Fruit fly (Drosophila melanogaster) whole organism, adult: Measurements from ENCODE around the gene CG43102.
"Not testable (repeated sequence)": the region's sequence is repeated elsewhere in the genome, so short reads cannot be mapped to it uniquely, and the experiment has no call there.

Experiments
- CG11617 ChIP-seq: fragments of 200-800 bp; sonication (Bioruptor generic); optimal IDR thresholded peaks from 2 replicates; lab custom pipeline; 2017; ENCODE audit warnings: mild to moderate bottlenecking, missing biosample characterization, missing genetic modification reagents, missing genetic modification characterization
- CG12768 ChIP-seq: fragments of 200-800 bp; sonication (Bioruptor generic); optimal IDR thresholded peaks from 2 replicates; lab custom pipeline; 2017; ENCODE audit warnings: missing biosample characterization, missing genetic modification characterization, mild to moderate bottlenecking, moderate library complexity, missing genetic modification reagents
- CG14711 ChIP-seq: fragments of 200-800 bp; sonication (Bioruptor generic); optimal IDR thresholded peaks from 2 replicates; lab custom pipeline; 2018; ENCODE audit warnings: missing biosample characterization, mild to moderate bottlenecking, missing genetic modification characterization, moderate library complexity
- CG1620 ChIP-seq: fragments of 200-800 bp; sonication (Bioruptor generic); optimal IDR thresholded peaks from 2 replicates; lab custom pipeline; 2016; ENCODE audit warnings: missing biosample characterization, missing genetic modification characterization
- CG33017 ChIP-seq: fragments of 200-800 bp; sonication (Bioruptor generic); optimal IDR thresholded peaks from 2 replicates; lab custom pipeline; 2018; ENCODE audit warnings: missing biosample characterization, mild to moderate bottlenecking, missing genetic modification characterization, moderate library complexity
- CG5204 ChIP-seq: fragments of 200-800 bp; sonication (Bioruptor generic); optimal IDR thresholded peaks from 2 replicates; lab custom pipeline; 2016; ENCODE audit warnings: missing biosample characterization, missing genetic modification characterization
- CG7045 ChIP-seq: fragments of 200-800 bp; sonication (Bioruptor generic); optimal IDR thresholded peaks from 2 replicates; lab custom pipeline; 2017; ENCODE audit warnings: missing biosample characterization, mild to moderate bottlenecking, missing genetic modification characterization
- CG7101 ChIP-seq: fragments of 200-800 bp; sonication (Bioruptor generic); optimal IDR thresholded peaks from 2 replicates; lab custom pipeline; 2018; ENCODE audit warnings: missing biosample characterization, mild to moderate bottlenecking, missing genetic modification characterization, moderate library complexity
- Clk ChIP-seq: fragments of 200-800 bp; sonication (Bioruptor generic); optimal IDR thresholded peaks from 2 replicates; lab custom pipeline; 2017; ENCODE audit warnings: missing biosample characterization, missing genetic modification characterization
- Crg-1 ChIP-seq: fragments of 200-800 bp; sonication (Bioruptor generic); optimal IDR thresholded peaks from 2 replicates; lab custom pipeline; 2016; ENCODE audit warnings: missing biosample characterization, missing genetic modification characterization
- Hr96 ChIP-seq: fragments of 200-800 bp; sonication (Bioruptor generic); optimal IDR thresholded peaks from 2 replicates; lab custom pipeline; 2016; ENCODE audit warnings: missing biosample characterization, missing genetic modification characterization
- Mnt ChIP-seq: fragments of 200-800 bp; sonication (Bioruptor generic); optimal IDR thresholded peaks from 2 replicates; lab custom pipeline; 2016; ENCODE audit warnings: missing biosample characterization, mild to moderate bottlenecking, missing genetic modification characterization
- bab1 ChIP-seq: fragments of 200-800 bp; sonication (Bioruptor generic); optimal IDR thresholded peaks from 3 replicates; lab custom pipeline; 2019; ENCODE audit warnings: missing biosample characterization, mild to moderate bottlenecking, missing genetic modification characterization, moderate library complexity
- cic ChIP-seq: fragments of 200-800 bp; sonication (Bioruptor generic); optimal IDR thresholded peaks from 2 replicates; lab custom pipeline; 2017; ENCODE audit warnings: missing biosample characterization, mild to moderate bottlenecking, missing genetic modification characterization, moderate library complexity
- cnc ChIP-seq, 2 experiments: fragments of >200 bp; optimal IDR thresholded peaks; 2 replicates each; lab custom pipeline; 2017
- kay ChIP-seq: fragments of 200-800 bp; sonication (Bioruptor generic); peaks from one replicate; lab custom pipeline; 2016; ENCODE audit warnings: missing biosample characterization, missing genetic modification characterization, borderline replicate concordance
- ovo ChIP-seq: fragments of 200-800 bp; sonication (Bioruptor generic); optimal IDR thresholded peaks from 2 replicates; lab custom pipeline; 2016; ENCODE audit warnings: missing biosample characterization, missing genetic modification characterization
- pad ChIP-seq: fragments of 200-800 bp; sonication (Bioruptor generic); optimal IDR thresholded peaks from 3 replicates; lab custom pipeline; 2017; ENCODE audit warnings: missing biosample characterization, missing genetic modification characterization, mild to moderate bottlenecking, moderate library complexity, missing genetic modification reagents
- tj ChIP-seq: fragments of 200-800 bp; sonication (Bioruptor generic); optimal IDR thresholded peaks from 3 replicates; lab custom pipeline; 2017; ENCODE audit warnings: missing biosample characterization, mild to moderate bottlenecking, missing genetic modification characterization, moderate library complexity
- toe ChIP-seq: fragments of 200-800 bp; sonication (Bioruptor generic); optimal IDR thresholded peaks from 2 replicates; lab custom pipeline; 2016; ENCODE audit warnings: missing biosample characterization, missing genetic modification characterization

Gene CG43102

DNA sequence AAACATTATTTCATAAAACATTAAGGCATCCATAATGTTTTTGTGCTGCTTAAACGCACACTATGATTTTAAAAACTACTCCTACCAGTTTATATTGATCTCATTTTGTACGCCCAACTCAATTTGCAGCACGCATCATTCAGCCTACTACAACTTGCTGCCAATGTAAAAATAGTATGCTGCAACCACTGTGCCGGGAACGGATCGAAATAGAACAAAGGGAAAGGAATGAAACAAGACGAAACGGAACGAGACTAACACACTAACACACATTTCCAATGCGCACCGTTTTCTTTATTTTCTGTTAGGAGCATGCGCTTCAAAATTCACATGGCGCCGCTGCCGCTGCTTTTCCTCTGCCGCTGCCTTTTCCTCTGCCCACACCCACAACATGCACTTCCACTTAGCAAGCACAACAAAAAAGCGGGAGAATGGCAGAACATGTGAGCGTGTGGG, 17.3 kb downstream of the CG43102 start:
- TF ChIP-seq Crg-1 (GFP tag; lab: Kevin White, UChicago) (no peak), CG12768 (GFP tag; lab: Kevin White, UChicago) (no peak), bab1 (GFP tag; lab: Kevin White, UChicago) (no peak), CG11617 (GFP tag; lab: Kevin White, UChicago) (no peak), cic (no peak), Hr96 (no peak), kay (GFP tag; lab: Kevin White, UChicago) (no peak), CG7045 (GFP tag; lab: Kevin White, UChicago) (no peak), CG33017 (tag; lab: Kevin White, UChicago) (no peak), ovo (GFP tag; lab: Kevin White, UChicago) (no peak), toe (GFP tag; lab: Kevin White, UChicago) (peak; percentile 52), CG5204 (peak; percentile 21), pad (no peak), Mnt (GFP tag; lab: Kevin White, UChicago) (no peak), CG14711 (tag; lab: Kevin White, UChicago) (no peak)

DNA sequence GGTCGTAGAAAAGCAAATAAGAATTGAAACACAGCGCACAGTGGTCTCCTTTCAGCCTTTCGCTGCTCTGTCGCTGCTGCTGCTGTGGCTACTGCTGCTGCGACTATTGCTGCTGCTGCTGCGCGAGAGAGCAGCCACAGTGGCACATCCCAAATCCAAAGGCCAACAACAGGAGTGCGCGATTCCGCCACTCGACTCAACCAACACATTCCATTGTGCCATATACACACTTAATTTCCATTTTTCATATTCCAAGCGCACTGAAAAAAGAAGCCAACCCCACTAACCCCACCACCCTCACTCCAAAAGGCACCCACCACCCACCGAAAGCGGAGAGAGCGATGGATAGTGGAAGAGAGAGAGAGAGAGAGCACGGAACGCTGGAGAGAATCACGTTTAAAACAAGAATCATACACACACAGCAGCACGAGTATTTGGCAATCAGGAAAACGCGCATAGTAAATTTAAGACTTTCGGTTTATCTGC, 18.1 kb downstream of the CG43102 start:
- TF ChIP-seq CG7101 (tag; lab: Kevin White, UChicago), result no peak
- no peak for TF ChIP-seq CG11617 (GFP tag; lab: Kevin White, UChicago)
- TF ChIP-seq cnc (optimal IDR thresholded peaks at IDR 0.05; lab: Kevin White, UChicago), result no peak
- TF ChIP-seq CG33017 (tag; lab: Kevin White, UChicago), result no peak
- TF ChIP-seq CG12768 (GFP tag; lab: Kevin White, UChicago), result no peak
- no peak for TF ChIP-seq kay (GFP tag; lab: Kevin White, UChicago)
- TF ChIP-seq tj (GFP tag; lab: Kevin White, UChicago), result no peak
- no peak for TF ChIP-seq CG14711 (tag; lab: Kevin White, UChicago)
- no peak for TF ChIP-seq toe (GFP tag; lab: Kevin White, UChicago)
- no peak for TF ChIP-seq Mnt (GFP tag; lab: Kevin White, UChicago)
- no peak for TF ChIP-seq CG1620 (GFP tag; lab: Kevin White, UChicago)

DNA sequence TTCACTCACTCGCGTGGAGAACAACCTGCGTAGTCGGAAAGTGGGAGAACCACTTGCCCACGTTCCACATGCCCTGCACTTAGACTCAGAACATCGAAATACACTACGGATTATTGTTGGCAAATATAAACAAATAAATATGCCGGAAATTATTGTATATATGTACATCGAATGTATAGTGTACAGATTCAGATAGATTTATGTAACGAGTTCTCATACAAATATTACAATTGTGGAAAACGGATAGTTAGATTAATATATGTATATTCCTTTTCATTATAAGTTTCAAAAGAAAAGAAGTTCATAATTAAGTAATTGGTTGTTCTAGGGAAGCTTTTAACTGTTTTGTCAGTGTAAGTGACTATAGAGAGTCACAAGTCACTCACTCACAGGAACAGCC, 19.8 kb downstream of the CG43102 start:
- TF ChIP-seq CG7045 (GFP tag; lab: Kevin White, UChicago) (peak; percentile 62), cic (no peak), CG14711 (tag; lab: Kevin White, UChicago) (no peak), CG11617 (GFP tag; lab: Kevin White, UChicago) (peak; percentile 16), CG12768 (GFP tag; lab: Kevin White, UChicago) (peak; percentile 37), CG33017 (tag; lab: Kevin White, UChicago) (peak; percentile 43), CG7101 (tag; lab: Kevin White, UChicago) (peak; percentile 10), tj (GFP tag; lab: Kevin White, UChicago) (no peak), ovo (GFP tag; lab: Kevin White, UChicago) (no peak), CG5204 (peak; percentile 31), CG1620 (GFP tag; lab: Kevin White, UChicago) (no peak), Clk (GFP tag; lab: Kevin White, UChicago) (no peak), toe (GFP tag; lab: Kevin White, UChicago) (peak; percentile 9), Mnt (GFP tag; lab: Kevin White, UChicago) (no peak), pad (no peak), Crg-1 (GFP tag; lab: Kevin White, UChicago) (no peak), kay (GFP tag; lab: Kevin White, UChicago) (no peak), Hr96 (no peak), bab1 (GFP tag; lab: Kevin White, UChicago) (no peak), cnc (optimal IDR thresholded peaks at IDR 0.05; lab: Kevin White, UChicago) (no peak)

DNA sequence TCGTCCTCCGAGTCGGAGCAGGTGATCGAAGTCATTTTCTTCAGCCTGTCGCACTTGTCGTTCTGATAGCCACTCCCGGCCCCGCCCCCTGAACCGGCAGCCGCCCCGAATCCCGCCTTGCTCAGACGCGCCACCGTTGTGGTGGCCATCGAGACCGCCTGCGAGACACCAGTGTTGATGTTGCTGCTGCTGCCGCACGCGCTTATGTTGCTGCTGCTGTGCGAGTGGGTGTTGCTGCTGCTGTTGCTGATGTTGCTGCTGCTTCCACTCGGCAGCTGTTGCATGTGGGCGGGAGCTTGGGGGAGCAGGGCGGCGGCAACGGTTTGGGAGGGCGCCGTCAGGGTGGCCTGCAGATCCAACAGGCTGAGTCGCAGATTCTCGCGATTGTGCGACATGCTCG, 20.4 kb downstream of the CG43102 start:
- TF ChIP-seq cic, result no peak
- no peak for TF ChIP-seq toe (GFP tag; lab: Kevin White, UChicago)
- TF ChIP-seq CG33017 (tag; lab: Kevin White, UChicago), result no peak
- no peak for TF ChIP-seq CG1620 (GFP tag; lab: Kevin White, UChicago)
- TF ChIP-seq ovo (GFP tag; lab: Kevin White, UChicago), result no peak
- TF ChIP-seq CG7101 (tag; lab: Kevin White, UChicago), result no peak
- TF ChIP-seq kay (GFP tag; lab: Kevin White, UChicago), result no peak
- no peak for TF ChIP-seq Clk (GFP tag; lab: Kevin White, UChicago)
- TF ChIP-seq cnc (optimal IDR thresholded peaks at IDR 0.05; lab: Kevin White, UChicago), result no peak
- TF ChIP-seq tj (GFP tag; lab: Kevin White, UChicago), result no peak
- TF ChIP-seq CG12768 (GFP tag; lab: Kevin White, UChicago), result no peak
- no peak for TF ChIP-seq CG7045 (GFP tag; lab: Kevin White, UChicago)
- no peak for TF ChIP-seq CG11617 (GFP tag; lab: Kevin White, UChicago)
- no peak for TF ChIP-seq pad
- TF ChIP-seq CG5204, result no peak
- no peak for TF ChIP-seq CG14711 (tag; lab: Kevin White, UChicago)
- no peak for TF ChIP-seq Crg-1 (GFP tag; lab: Kevin White, UChicago)
- no peak for TF ChIP-seq bab1 (GFP tag; lab: Kevin White, UChicago)

DNA sequence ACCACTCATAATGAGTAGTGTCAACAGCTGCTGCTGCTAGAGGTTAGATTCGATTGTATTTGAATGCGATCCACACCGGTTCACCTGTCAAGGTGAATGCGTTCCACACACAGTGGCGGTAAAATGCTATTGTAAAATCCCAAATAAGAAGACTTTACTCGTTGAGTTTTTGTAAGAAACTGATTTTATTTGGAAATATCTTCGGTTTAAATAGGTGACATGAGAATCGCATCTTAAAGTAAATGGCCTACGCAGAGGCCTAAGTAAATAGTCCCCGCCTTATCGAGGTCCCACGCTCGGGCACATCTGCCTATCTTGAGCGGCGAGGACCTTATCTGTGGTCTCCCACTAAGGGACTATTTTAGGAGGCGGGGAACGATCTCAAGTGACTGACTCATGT, 31.2 kb downstream of the CG43102 start, which contains the start of gene TyrR:
TyrR (minus strand) TSS at position 101 of the 400 bp plus-strand sequence.
- TF ChIP-seq tj (GFP tag; lab: Kevin White, UChicago); cic; pad: not testable (repeated sequence)

DNA sequence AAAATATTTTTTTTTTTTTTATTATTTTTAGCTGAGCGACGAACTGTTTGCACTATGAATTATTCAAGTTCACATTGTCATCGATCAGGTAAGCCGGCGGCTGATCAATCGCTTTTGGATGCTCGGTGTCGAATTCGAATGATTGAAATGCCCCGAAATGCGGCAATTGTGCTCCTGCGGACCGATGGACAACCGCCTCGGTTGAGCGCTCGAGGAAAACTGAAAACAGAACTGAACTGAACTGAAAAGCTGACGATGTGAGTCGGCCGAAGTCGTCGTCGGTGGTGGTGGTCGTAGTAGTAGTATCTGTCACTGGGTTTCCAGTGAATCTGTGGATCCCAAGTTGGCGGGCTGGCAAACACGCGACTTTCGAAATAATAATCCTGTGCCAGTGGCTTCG, 32.0 kb downstream of the CG43102 start:
- TF ChIP-seq ovo (GFP tag; lab: Kevin White, UChicago), result no peak
- peak; percentile 3 for TF ChIP-seq Mnt (GFP tag; lab: Kevin White, UChicago)
- TF ChIP-seq CG7045 (GFP tag; lab: Kevin White, UChicago), result no peak
- TF ChIP-seq Hr96, result no peak
- no peak for TF ChIP-seq tj (GFP tag; lab: Kevin White, UChicago)
- no peak for TF ChIP-seq toe (GFP tag; lab: Kevin White, UChicago)
- TF ChIP-seq Clk (GFP tag; lab: Kevin White, UChicago), result no peak
- TF ChIP-seq kay (GFP tag; lab: Kevin White, UChicago), result peak; percentile 32
- TF ChIP-seq CG12768 (GFP tag; lab: Kevin White, UChicago), result no peak
- TF ChIP-seq CG5204, result no peak
- no peak for TF ChIP-seq Crg-1 (GFP tag; lab: Kevin White, UChicago)
- no peak for TF ChIP-seq CG14711 (tag; lab: Kevin White, UChicago)
- TF ChIP-seq CG7101 (tag; lab: Kevin White, UChicago), result no peak
- TF ChIP-seq CG33017 (tag; lab: Kevin White, UChicago), result no peak
- no peak for TF ChIP-seq cnc (optimal IDR thresholded peaks at IDR 0.05; lab: Kevin White, UChicago)
